Worm (Caenorhabditis elegans): Measurements from ENCODE around the gene F15A8.1.
A peak's percentile ranks its signal among the peaks of the same experiment; 100 is the strongest.

F15A8.1 gene

DNA sequence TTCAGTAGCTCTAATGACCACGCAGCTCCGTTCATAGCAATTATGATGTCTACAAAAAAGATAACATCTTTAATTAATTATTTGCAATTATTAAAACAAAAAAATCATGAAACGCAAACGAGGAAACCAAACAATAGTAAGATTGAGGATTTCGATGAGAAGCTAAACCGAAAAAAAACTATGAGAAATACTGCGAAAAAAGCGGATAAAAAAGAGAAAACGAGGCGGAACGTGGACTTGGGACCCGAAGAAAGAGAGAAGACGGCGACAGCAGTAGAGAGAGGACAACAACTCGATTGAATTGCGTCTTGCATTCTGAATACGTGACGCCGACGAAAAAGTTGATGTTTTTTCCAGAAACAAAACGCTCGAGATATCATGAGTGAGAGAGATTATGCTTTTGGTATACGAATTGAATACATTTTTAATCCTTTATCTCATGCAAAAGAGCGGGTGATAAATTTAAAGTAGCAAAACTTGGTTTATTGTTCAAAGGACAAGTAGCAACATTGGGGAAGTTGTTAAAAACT lies 48.1 kb downstream of the F15A8.1 start, which contains the start of gene ncr-1:
TSS of gene ncr-1 (minus strand) at position 51 of the 530 bp plus-strand sequence.
- TF ChIP-seq ama-1 (optimal IDR thresholded peaks at IDR 0.05) = no peak
- TF ChIP-seq C34F6.9 (tag; optimal IDR thresholded peaks at IDR 0.05) = peak; percentile 12
- peak; percentile 56 for TF ChIP-seq unc-55 (GFP tag; optimal IDR thresholded peaks at IDR 0.05)

- TF ChIP-seq C34F6.9 (tag; optimal IDR thresholded peaks at IDR 0.05) = peak; percentile 47
- TF ChIP-seq nhr-129 (tag; optimal IDR thresholded peaks at IDR 0.05) = peak; percentile 65
- TF ChIP-seq sma-9 (GFP tag; optimal IDR thresholded peaks at IDR 0.05) = no peak
- TF ChIP-seq sma-9 (tag; optimal IDR thresholded peaks at IDR 0.05) = no peak
Measured at ce11 chrX:4490400-4490799, 49.7 kb downstream of the F15A8.1 start.

Measured in whole organism, L2 larva.